Fruit fly (Drosophila melanogaster) whole organism, embryonic: Measurements from ENCODE around the gene Cpr73D.
"Not testable (repeated sequence)": the region's sequence is repeated elsewhere in the genome, so short reads cannot be mapped to it uniquely, and the experiment has no call there.

ENCODE experiments used
- Aef1 ChIP-seq: fragments of 200-800 bp; sonication (Bioruptor generic); IDR thresholded peaks from 3 replicates; pipeline ENCODE4 v1.3.6; 2022; ENCODE audit warnings: missing biosample characterization, missing genetic modification characterization
- Atf3 ChIP-seq: fragments of 200-800 bp; sonication (Bioruptor generic); optimal IDR thresholded peaks from 3 replicates; lab custom pipeline; 2016; ENCODE audit warnings: missing biosample characterization, missing genetic modification characterization
- CG10431 ChIP-seq: fragments of 200-800 bp; sonication (Bioruptor generic); optimal IDR thresholded peaks from 3 replicates; lab custom pipeline; 2018; ENCODE audit warnings: missing biosample characterization, mild to moderate bottlenecking, missing genetic modification characterization
- CG10979 ChIP-seq: fragments of 200-800 bp; sonication (Bioruptor generic); optimal IDR thresholded peaks from 2 replicates; lab custom pipeline; 2018; ENCODE audit warnings: missing biosample characterization, mild to moderate bottlenecking, missing genetic modification characterization, moderate library complexity
- CG11504 ChIP-seq: fragments of 200-800 bp; sonication (Bioruptor generic); optimal IDR thresholded peaks from 3 replicates; lab custom pipeline; 2019; ENCODE audit warnings: missing biosample characterization, mild to moderate bottlenecking, missing genetic modification characterization, moderate library complexity
- CG12104 ChIP-seq: fragments of 200-800 bp; sonication (Bioruptor generic); optimal IDR thresholded peaks from 3 replicates; lab custom pipeline; 2016; ENCODE audit warnings: missing biosample characterization, missing genetic modification characterization
- CG12155 ChIP-seq: fragments of 200-800 bp; sonication (Bioruptor generic); optimal IDR thresholded peaks from 3 replicates; lab custom pipeline; 2016; ENCODE audit warnings: missing biosample characterization, missing genetic modification characterization
- CG12769 ChIP-seq: fragments of 200-800 bp; sonication (Bioruptor generic); optimal IDR thresholded peaks from 2 replicates; lab custom pipeline; 2019; ENCODE audit warnings: missing biosample characterization, mild to moderate bottlenecking, missing genetic modification characterization, moderate library complexity
- CG13287 ChIP-seq: fragments of 200-800 bp; sonication (Bioruptor generic); IDR thresholded peaks from 2 replicates; pipeline ENCODE4 v1.3.6; 2022; ENCODE audit warnings: missing biosample characterization, missing genetic modification characterization; ENCODE audit not compliant: partially characterized antibody
- CG13424 ChIP-seq: fragments of 200-800 bp; sonication (Bioruptor generic); optimal IDR thresholded peaks from 2 replicates; lab custom pipeline; 2019; ENCODE audit warnings: missing biosample characterization, mild to moderate bottlenecking, missing genetic modification characterization, moderate library complexity
- CG14860 ChIP-seq: fragments of 200-800 bp; sonication (Bioruptor generic); IDR thresholded peaks from 3 replicates; pipeline ENCODE4 v1.3.6; 2022; ENCODE audit warnings: missing biosample characterization, missing genetic modification characterization; ENCODE audit not compliant: partially characterized antibody
- CG1602 ChIP-seq: fragments of 200-800 bp; sonication (Bioruptor generic); optimal IDR thresholded peaks from 3 replicates; lab custom pipeline; 2016; ENCODE audit warnings: missing biosample characterization, missing genetic modification characterization
- CG16815 ChIP-seq: fragments of 200-800 bp; sonication (Bioruptor generic); optimal IDR thresholded peaks from 3 replicates; lab custom pipeline; 2017; ENCODE audit warnings: missing biosample characterization, mild to moderate bottlenecking, missing genetic modification characterization
- CG17361 ChIP-seq: fragments of 200-800 bp; sonication (Bioruptor generic); IDR thresholded peaks from 3 replicates; pipeline ENCODE4 v1.3.6; 2022; ENCODE audit warnings: missing biosample characterization, missing genetic modification characterization
- CG31441 ChIP-seq: fragments of 200-800 bp; sonication (Bioruptor generic); IDR thresholded peaks from 2 replicates; pipeline ENCODE4 v1.3.6; 2022; ENCODE audit warnings: missing biosample characterization, missing genetic modification characterization
- CG32772 ChIP-seq: fragments of 200-800 bp; sonication (Bioruptor generic); IDR thresholded peaks from 2 replicates; pipeline ENCODE4 v1.3.6; 2022; ENCODE audit warnings: missing biosample characterization, missing genetic modification characterization
- CG3281 ChIP-seq: fragments of 200-800 bp; sonication (Bioruptor generic); optimal IDR thresholded peaks from 3 replicates; lab custom pipeline; 2017; ENCODE audit warnings: missing biosample characterization, mild to moderate bottlenecking, missing genetic modification characterization
- CG3838 ChIP-seq: fragments of 200-800 bp; sonication (Bioruptor generic); optimal IDR thresholded peaks from 3 replicates; lab custom pipeline; 2016; ENCODE audit warnings: missing biosample characterization, missing genetic modification characterization
- CG7556 ChIP-seq: fragments of 200-800 bp; sonication (Bioruptor generic); optimal IDR thresholded peaks from 2 replicates; lab custom pipeline; 2017; ENCODE audit warnings: missing biosample characterization, mild to moderate bottlenecking, missing genetic modification characterization
- CG9797 ChIP-seq: fragments of 200-800 bp; sonication (Bioruptor generic); optimal IDR thresholded peaks from 3 replicates; lab custom pipeline; 2018; ENCODE audit warnings: missing biosample characterization, mild to moderate bottlenecking, missing genetic modification characterization
- CHES-1-like ChIP-seq: fragments of 200-800 bp; sonication (Bioruptor generic); optimal IDR thresholded peaks from 2 replicates; lab custom pipeline; 2016; ENCODE audit warnings: missing biosample characterization, missing genetic modification characterization
- Deaf1 ChIP-seq: fragments of 200-800 bp; optimal IDR thresholded peaks from 3 replicates; lab custom pipeline; 2019; ENCODE audit warnings: missing biosample characterization, mild to moderate bottlenecking, missing genetic modification characterization, moderate library complexity
- H15 ChIP-seq: fragments of 200-800 bp; sonication (Bioruptor generic); IDR thresholded peaks from 3 replicates; pipeline ENCODE4 v1.3.6; 2022; ENCODE audit warnings: missing biosample characterization, missing genetic modification characterization
- HLHmδ ChIP-seq: fragments of 200-800 bp; sonication (Bioruptor generic); optimal IDR thresholded peaks from 2 replicates; lab custom pipeline; 2018; ENCODE audit warnings: missing biosample characterization, mild to moderate bottlenecking, missing genetic modification characterization, moderate library complexity
- HmgZ ChIP-seq: fragments of 200-800 bp; sonication (Bioruptor generic); optimal IDR thresholded peaks from 2 replicates; lab custom pipeline; 2018; ENCODE audit warnings: missing biosample characterization, mild to moderate bottlenecking, missing genetic modification characterization
- Mad ChIP-seq: fragments of 200-800 bp; sonication (Bioruptor generic); optimal IDR thresholded peaks from 2 replicates; lab custom pipeline; 2016; ENCODE audit warnings: missing biosample characterization, missing genetic modification characterization
- Meics ChIP-seq: fragments of 200-800 bp; sonication (Bioruptor generic); optimal IDR thresholded peaks from 2 replicates; lab custom pipeline; 2017; ENCODE audit warnings: missing biosample characterization, mild to moderate bottlenecking, missing genetic modification characterization
- Opbp ChIP-seq: fragments of 200-800 bp; sonication (Bioruptor generic); IDR thresholded peaks from 3 replicates; pipeline ENCODE4 v1.3.6; 2022; ENCODE audit warnings: missing biosample characterization, missing genetic modification characterization; ENCODE audit not compliant: partially characterized antibody
- PHDP ChIP-seq: fragments of 200-800 bp; sonication (Bioruptor generic); optimal IDR thresholded peaks from 3 replicates; lab custom pipeline; 2018; ENCODE audit warnings: missing biosample characterization, mild to moderate bottlenecking, missing genetic modification characterization, moderate library complexity
- Ptx1 ChIP-seq: fragments of 200-800 bp; sonication (Bioruptor generic); IDR thresholded peaks from 2 replicates; pipeline ENCODE4 v1.3.6; 2022; ENCODE audit warnings: missing biosample characterization, missing genetic modification characterization
- Usf ChIP-seq: fragments of 200-800 bp; sonication (Bioruptor generic); optimal IDR thresholded peaks from 2 replicates; lab custom pipeline; 2017; ENCODE audit warnings: missing genotype, missing biosample characterization, missing genetic modification characterization
- bigmax ChIP-seq: fragments of 200-800 bp; sonication (Bioruptor generic); optimal IDR thresholded peaks from 2 replicates; lab custom pipeline; 2018; ENCODE audit warnings: missing biosample characterization, mild to moderate bottlenecking, missing genetic modification characterization
- crc ChIP-seq: fragments of 200-800 bp; sonication (Bioruptor generic); optimal IDR thresholded peaks from 2 replicates; lab custom pipeline; 2016; ENCODE audit warnings: missing biosample characterization, missing genetic modification characterization
- fd102C ChIP-seq: fragments of 200-800 bp; sonication (Bioruptor generic); optimal IDR thresholded peaks from 2 replicates; lab custom pipeline; 2018; ENCODE audit warnings: missing biosample characterization, mild to moderate bottlenecking, missing genetic modification characterization, moderate library complexity
- her ChIP-seq: fragments of 200-800 bp; sonication (Bioruptor generic); optimal IDR thresholded peaks from 2 replicates; lab custom pipeline; 2016; ENCODE audit warnings: missing biosample characterization, missing genetic modification characterization
- hth ChIP-seq: fragments of >200 bp; optimal IDR thresholded peaks from 2 replicates; lab custom pipeline; 2017; ENCODE audit warnings: inconsistent platforms
- kah ChIP-seq: fragments of 200-800 bp; sonication (Bioruptor generic); optimal IDR thresholded peaks from 2 replicates; lab custom pipeline; 2018; ENCODE audit warnings: missing biosample characterization, mild to moderate bottlenecking, missing genetic modification characterization
- kay ChIP-seq: fragments of 200-800 bp; sonication (Bioruptor generic); optimal IDR thresholded peaks from 2 replicates; lab custom pipeline; 2016; ENCODE audit warnings: missing biosample characterization, missing genetic modification characterization
- lola ChIP-seq, 3 experiments: fragments of >200 bp in 2 of 3; fragments of 200-800 bp in 1 of 3; sonication (Bioruptor generic) in 1 of 3; optimal IDR thresholded peaks; 2 replicates each; lab custom pipeline; 2017 to 2019; ENCODE audit warnings: missing biosample characterization in 3 of 3, missing genetic modification characterization in 3 of 3, mild to moderate bottlenecking in 1 of 3, moderate library complexity in 1 of 3
- nerfin-1 ChIP-seq: fragments of 200-800 bp; sonication (Bioruptor generic); optimal IDR thresholded peaks from 3 replicates; lab custom pipeline; 2019; ENCODE audit warnings: missing biosample characterization, mild to moderate bottlenecking, missing genetic modification characterization, moderate library complexity
- onecut ChIP-seq: fragments of 200-800 bp; sonication (Bioruptor generic); IDR thresholded peaks from 2 replicates; pipeline ENCODE4 v1.3.6; 2022; ENCODE audit warnings: missing biosample characterization, missing genetic modification characterization
- pho ChIP-seq: fragments of 200-800 bp; sonication (Bioruptor generic); optimal IDR thresholded peaks from 2 replicates; lab custom pipeline; 2016; ENCODE audit warnings: missing biosample characterization, missing genetic modification characterization
- phol ChIP-seq: fragments of 200-800 bp; sonication (Bioruptor generic); optimal IDR thresholded peaks from 3 replicates; lab custom pipeline; 2018; ENCODE audit warnings: missing biosample characterization, mild to moderate bottlenecking, missing genetic modification characterization, moderate library complexity
- scrt ChIP-seq: fragments of 200-800 bp; sonication (Bioruptor generic); optimal IDR thresholded peaks from 2 replicates; lab custom pipeline; 2018; ENCODE audit warnings: missing biosample characterization, mild to moderate bottlenecking, missing genetic modification characterization, moderate library complexity
- seq ChIP-seq: fragments of 200-800 bp; sonication (Bioruptor generic); IDR thresholded peaks from 2 replicates; pipeline ENCODE4 v1.3.6; 2022; ENCODE audit warnings: missing biosample characterization, missing genetic modification characterization
- tgo ChIP-seq: fragments of 200-800 bp; sonication (Bioruptor generic); IDR thresholded peaks from 3 replicates; pipeline ENCODE4 v1.3.6; 2022; ENCODE audit warnings: missing biosample characterization, missing genetic modification characterization
- tio ChIP-seq: fragments of 200-800 bp; sonication (Bioruptor generic); optimal IDR thresholded peaks from 2 replicates; lab custom pipeline; 2017; ENCODE audit warnings: missing biosample characterization, missing genetic modification characterization, inconsistent platforms
- unc-4 ChIP-seq: fragments of 200-800 bp; sonication (Bioruptor generic); IDR thresholded peaks from 2 replicates; pipeline ENCODE4 v1.3.6; 2022; ENCODE audit warnings: missing biosample characterization, missing genetic modification characterization; ENCODE audit not compliant: partially characterized antibody
- vnd ChIP-seq: fragments of 200-800 bp; sonication (Bioruptor generic); IDR thresholded peaks from 3 replicates; pipeline ENCODE4 v1.3.6; 2022; ENCODE audit warnings: missing biosample characterization, missing genetic modification characterization; ENCODE audit not compliant: partially characterized antibody

Gene Cpr73D

DNA sequence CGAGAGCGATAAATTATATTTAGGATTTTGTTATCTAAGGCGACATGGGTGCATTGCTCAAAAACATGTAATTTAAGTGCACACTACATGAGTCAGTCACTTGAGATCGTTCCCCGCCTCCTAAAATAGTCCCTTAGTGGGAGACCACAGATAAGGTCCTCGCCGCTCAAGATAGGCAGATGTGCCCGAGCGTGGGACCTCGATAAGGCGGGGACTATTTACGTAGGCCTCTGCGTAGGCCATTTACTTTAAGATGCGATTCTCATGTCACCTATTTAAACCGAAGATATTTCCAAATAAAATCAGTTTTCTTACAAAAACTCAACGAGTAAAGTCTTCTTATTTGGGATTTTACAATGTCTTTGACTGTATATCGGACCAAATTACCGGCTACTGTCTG lies 3.0 kb downstream of the Cpr73D start, which contains the start of gene Ogdh:
Ogdh (plus strand) TSS at position 301 of the 400 bp plus-strand sequence.
- TF ChIP-seq Deaf1 (tag; lab: Kevin White, UChicago); Opbp (GFP tag; lab: Robert Waterston, UW); her (GFP tag; lab: Kevin White, UChicago): not testable (repeated sequence)

DNA sequence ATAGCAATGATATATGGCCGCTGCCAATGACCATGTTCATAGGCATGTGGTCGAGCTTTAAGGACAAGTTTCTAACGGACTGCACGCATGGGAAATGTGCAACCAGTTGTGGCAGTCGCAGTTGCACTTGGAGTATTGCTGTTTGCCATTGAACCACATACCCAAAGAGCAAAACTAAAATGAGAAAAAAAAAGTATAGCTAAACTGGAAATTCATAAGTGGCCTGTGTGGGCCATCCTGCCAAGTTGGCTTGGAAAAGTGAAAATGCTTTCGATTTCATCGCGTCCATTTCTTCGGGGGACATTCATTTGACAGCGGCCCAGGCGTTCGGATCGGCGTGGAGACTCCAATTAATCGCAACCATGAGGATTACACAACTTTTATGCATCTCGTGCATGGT lies 13.4 kb downstream of the Cpr73D start, which contains the start of gene Obp73a:
Obp73a (plus strand) TSS at position 301 of the 400 bp plus-strand sequence.
- TF ChIP-seq CG12155 (GFP tag; lab: Kevin White, UChicago): no peak
- no peak for TF ChIP-seq CG11504
- no peak for TF ChIP-seq onecut (GFP tag; lab: Robert Waterston, UW)
- TF ChIP-seq phol (tag; lab: Kevin White, UChicago): no peak
- TF ChIP-seq nerfin-1 (tag; lab: Kevin White, UChicago): no peak
- no peak for TF ChIP-seq tgo
- TF ChIP-seq hth (lab: Kevin White, UChicago): no peak
- TF ChIP-seq crc: no peak
- no peak for TF ChIP-seq CHES-1-like
- no peak for TF ChIP-seq Meics
- TF ChIP-seq CG12104 (GFP tag; lab: Kevin White, UChicago): no peak
- no peak for TF ChIP-seq lola (GFP tag; optimal IDR thresholded peaks at IDR 0.05; lab: Kevin White, UChicago)
- TF ChIP-seq Atf3 (GFP tag; lab: Kevin White, UChicago): no peak
- TF ChIP-seq PHDP (tag; lab: Kevin White, UChicago): no peak
- no peak for TF ChIP-seq seq (GFP tag; lab: Robert Waterston, UW)
- TF ChIP-seq HLHmδ: no peak
- TF ChIP-seq CG1602 (GFP tag; lab: Kevin White, UChicago): no peak
- no peak for TF ChIP-seq HmgZ (tag; lab: Kevin White, UChicago)

DNA sequence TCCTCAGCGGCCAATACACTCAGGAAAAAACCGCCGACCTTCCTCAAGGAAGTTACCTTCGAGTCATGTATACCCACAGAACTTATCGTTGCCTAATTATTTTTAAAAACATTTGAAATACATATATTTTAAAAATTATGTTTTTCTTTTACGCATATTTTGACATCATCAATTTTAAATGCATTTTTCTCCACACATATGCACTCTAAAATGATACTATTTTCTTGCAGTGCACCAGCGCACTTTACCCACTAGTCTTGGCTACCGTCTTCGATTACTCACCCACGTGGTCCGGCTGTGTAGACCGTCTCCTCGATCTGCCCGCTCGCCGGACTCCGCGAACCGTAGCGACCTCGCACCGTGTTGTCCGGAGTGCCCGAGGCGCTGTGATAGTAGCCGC lies 16.2 kb downstream of the Cpr73D start:
- TF ChIP-seq kay (GFP tag; lab: Kevin White, UChicago) (no peak), CG13424 (tag; lab: Kevin White, UChicago) (peak; percentile 37), CG32772 (GFP tag; lab: Robert Waterston, UW) (no peak), CG9797 (GFP tag; lab: Kevin White, UChicago) (no peak), vnd (GFP tag; lab: Robert Waterston, UW) (no peak), Ptx1 (no peak), CG31441 (GFP tag; lab: Robert Waterston, UW) (0 out of 2 replicates have a peak, but pooled peaks have one; percentile 10), CG14860 (no peak), CG7556 (GFP tag; lab: Kevin White, UChicago) (peak; percentile 28), CG13287 (no peak), unc-4 (GFP tag; lab: Robert Waterston, UW) (no peak), Usf (GFP tag; lab: Kevin White, UChicago) (no peak), CG10979 (tag; lab: Kevin White, UChicago) (peak; percentile 37), tio (GFP tag; lab: Kevin White, UChicago) (no peak), kah (GFP tag; lab: Kevin White, UChicago) (no peak), CG3838 (no peak), scrt (GFP tag; lab: Kevin White, UChicago) (no peak), bigmax (GFP tag; lab: Kevin White, UChicago) (no peak), hth (lab: Kevin White, UChicago) (no peak), CG3281 (GFP tag; lab: Kevin White, UChicago) (no peak), pho (GFP tag; lab: Kevin White, UChicago) (no peak), Aef1 (GFP tag; lab: Robert Waterston, UW) (no peak), Mad (no peak), H15 (GFP tag; lab: Robert Waterston, UW) (no peak), CG12769 (tag; lab: Kevin White, UChicago) (no peak), CG10431 (GFP tag; lab: Kevin White, UChicago) (no peak), fd102C (GFP tag; lab: Kevin White, UChicago) (no peak), CG17361 (GFP tag; lab: Robert Waterston, UW) (0 out of 3 replicates have a peak, but pooled peaks have one; percentile 23), CG16815 (peak; percentile 21)
